Fruit fly (Drosophila melanogaster) whole organism, embryonic: ENCODE data around the gene Tsp29Fb.

ENCODE experiments used
- Antp ChIP-seq: fragments of 200-800 bp; sonication (Bioruptor generic); optimal IDR thresholded peaks from 3 replicates; lab custom pipeline; 2016; ENCODE audit warnings: missing biosample characterization, missing genetic modification characterization
- Awh ChIP-seq: fragments of 200-800 bp; sonication (Bioruptor generic); IDR thresholded peaks from 2 replicates; pipeline ENCODE4, ENCODE4 v1.3.6; 2022; ENCODE audit warnings: missing biosample characterization, missing genetic modification characterization
- BtbVII ChIP-seq: fragments of 200-800 bp; sonication (Bioruptor generic); optimal IDR thresholded peaks from 3 replicates; lab custom pipeline; 2017; ENCODE audit warnings: missing biosample characterization, mild to moderate bottlenecking, missing genetic modification characterization
- Bteb2 ChIP-seq: fragments of 200-800 bp; sonication (Bioruptor generic); optimal IDR thresholded peaks from 2 replicates; lab custom pipeline; 2016; ENCODE audit warnings: missing biosample characterization, missing genetic modification characterization
- CG11560 ChIP-seq: fragments of 200-800 bp; sonication (Bioruptor generic); IDR thresholded peaks from 3 replicates; pipeline ENCODE4 v1.3.6; 2022; ENCODE audit warnings: missing biosample characterization, missing genetic modification characterization
- CG12071 ChIP-seq: fragments of 200-800 bp; sonication (Bioruptor generic); optimal IDR thresholded peaks from 3 replicates; lab custom pipeline; 2018; ENCODE audit warnings: missing biosample characterization, mild to moderate bottlenecking, missing genetic modification characterization
- CG12659 ChIP-seq: fragments of 200-800 bp; sonication (Bioruptor generic); optimal IDR thresholded peaks from 3 replicates; lab custom pipeline; 2017; ENCODE audit warnings: mild to moderate bottlenecking, missing biosample characterization, missing genetic modification reagents, missing genetic modification characterization
- CG12769 ChIP-seq: fragments of 200-800 bp; sonication (Bioruptor generic); optimal IDR thresholded peaks from 2 replicates; lab custom pipeline; 2019; ENCODE audit warnings: missing biosample characterization, mild to moderate bottlenecking, missing genetic modification characterization, moderate library complexity
- CG13296 ChIP-seq: fragments of 200-800 bp; sonication (Bioruptor generic); optimal IDR thresholded peaks from 3 replicates; lab custom pipeline; 2018; ENCODE audit warnings: missing biosample characterization, mild to moderate bottlenecking, missing genetic modification characterization
- CG14014 ChIP-seq: fragments of 200-800 bp; sonication (Bioruptor generic); IDR thresholded peaks from 2 replicates; pipeline ENCODE4 v1.3.6; 2022; ENCODE audit warnings: missing biosample characterization, missing genetic modification characterization
- CG14710 ChIP-seq: fragments of 200-800 bp; sonication (Bioruptor generic); optimal IDR thresholded peaks from 3 replicates; lab custom pipeline; 2019; ENCODE audit warnings: missing biosample characterization, mild to moderate bottlenecking, missing genetic modification characterization, moderate library complexity
- CG1603 ChIP-seq: fragments of 200-800 bp; sonication (Bioruptor generic); optimal IDR thresholded peaks from 2 replicates; lab custom pipeline; 2019; ENCODE audit warnings: missing biosample characterization, mild to moderate bottlenecking, missing genetic modification characterization, moderate library complexity
- CG1647 ChIP-seq: fragments of 200-800 bp; sonication (Bioruptor generic); optimal IDR thresholded peaks from 3 replicates; lab custom pipeline; 2016; ENCODE audit warnings: missing biosample characterization, missing genetic modification characterization
- CG16813 ChIP-seq: fragments of 200-800 bp; sonication (Bioruptor generic); IDR thresholded peaks from 3 replicates; pipeline ENCODE4 v1.3.6; 2022; ENCODE audit warnings: missing biosample characterization, missing genetic modification characterization; ENCODE audit not compliant: partially characterized antibody
- CG16815 ChIP-seq: fragments of 200-800 bp; sonication (Bioruptor generic); optimal IDR thresholded peaks from 3 replicates; lab custom pipeline; 2017; ENCODE audit warnings: missing biosample characterization, mild to moderate bottlenecking, missing genetic modification characterization
- CG32767 ChIP-seq: fragments of 200-800 bp; sonication (Bioruptor generic); IDR thresholded peaks from 2 replicates; pipeline ENCODE4 v1.3.6; 2022; ENCODE audit warnings: missing biosample characterization, missing genetic modification characterization
- CG33213 ChIP-seq: fragments of 200-800 bp; sonication (Bioruptor generic); optimal IDR thresholded peaks from 3 replicates; lab custom pipeline; 2016; ENCODE audit warnings: missing biosample characterization, missing genetic modification characterization
- CG33557 ChIP-seq: fragments of 200-800 bp; sonication (Bioruptor generic); optimal IDR thresholded peaks from 2 replicates; lab custom pipeline; 2019; ENCODE audit warnings: missing biosample characterization, mild to moderate bottlenecking, missing genetic modification characterization, moderate library complexity
- CG4404 ChIP-seq: fragments of 200-800 bp; sonication (Bioruptor generic); IDR thresholded peaks from 2 replicates; pipeline ENCODE4 v1.3.6; 2022; ENCODE audit warnings: missing biosample characterization, missing genetic modification characterization
- CG6689 ChIP-seq: fragments of 200-800 bp; sonication (Bioruptor generic); IDR thresholded peaks from 2 replicates; pipeline ENCODE4 v1.3.6; 2022; ENCODE audit warnings: missing biosample characterization, missing genetic modification characterization
- CG8924 ChIP-seq: fragments of 200-800 bp; optimal IDR thresholded peaks from 3 replicates; lab custom pipeline; 2019; ENCODE audit warnings: missing biosample characterization, mild to moderate bottlenecking, missing genetic modification characterization, moderate library complexity
- CG9876 ChIP-seq: fragments of 200-800 bp; sonication (Bioruptor generic); optimal IDR thresholded peaks from 2 replicates; lab custom pipeline; 2016; ENCODE audit warnings: missing biosample characterization, missing genetic modification characterization
- CG9932 ChIP-seq: fragments of 200-800 bp; sonication (Bioruptor generic); IDR thresholded peaks from 2 replicates; pipeline ENCODE4 v1.3.6; 2022; ENCODE audit warnings: missing biosample characterization, missing genetic modification characterization
- CTCF ChIP-seq: fragments of 200-800 bp; sonication (Bioruptor generic); optimal IDR thresholded peaks from 2 replicates; lab custom pipeline; 2017; ENCODE audit warnings: missing biosample characterization, mild to moderate bottlenecking, missing genetic modification characterization, moderate library complexity
- Chrac-16 ChIP-seq: fragments of 200-800 bp; sonication (Bioruptor generic); optimal IDR thresholded peaks from 3 replicates; lab custom pipeline; 2016; ENCODE audit warnings: missing biosample characterization, missing genetic modification characterization
- CoRest ChIP-seq: fragments of 200-800 bp; sonication (Bioruptor generic); optimal IDR thresholded peaks from 3 replicates; lab custom pipeline; 2018; ENCODE audit warnings: missing biosample characterization, mild to moderate bottlenecking, missing genetic modification characterization, moderate library complexity
- D19B ChIP-seq: fragments of 200-800 bp; sonication (Bioruptor generic); optimal IDR thresholded peaks from 2 replicates; lab custom pipeline; 2017; ENCODE audit warnings: missing biosample characterization, mild to moderate bottlenecking, missing genetic modification characterization
- Dip2 ChIP-seq: fragments of 200-800 bp; sonication (Bioruptor generic); IDR thresholded peaks from 2 replicates; pipeline ENCODE4 v1.3.6; 2022; ENCODE audit warnings: missing biosample characterization, missing genetic modification characterization
- Ets65A ChIP-seq: fragments of 200-800 bp; sonication (Bioruptor generic); peaks from one replicate; lab custom pipeline; 2016; ENCODE audit warnings: missing biosample characterization, missing genetic modification characterization
- Fer1 ChIP-seq: fragments of 200-800 bp; sonication (Bioruptor generic); optimal IDR thresholded peaks from 2 replicates; lab custom pipeline; 2017; ENCODE audit warnings: missing biosample characterization, mild to moderate bottlenecking, missing genetic modification characterization
- HHEX ChIP-seq: fragments of 200-800 bp; sonication (Bioruptor generic); optimal IDR thresholded peaks from 3 replicates; lab custom pipeline; 2017; ENCODE audit warnings: missing biosample characterization, mild to moderate bottlenecking, missing genetic modification characterization, missing genetic modification reagents
- Hey ChIP-seq: fragments of 200-800 bp; sonication (Bioruptor generic); optimal IDR thresholded peaks from 3 replicates; lab custom pipeline; 2018; ENCODE audit warnings: missing biosample characterization, mild to moderate bottlenecking, missing genetic modification characterization
- Hr39 ChIP-seq: fragments of >200 bp; optimal IDR thresholded peaks from 2 replicates; lab custom pipeline; 2017
- Meics ChIP-seq: fragments of 200-800 bp; sonication (Bioruptor generic); optimal IDR thresholded peaks from 2 replicates; lab custom pipeline; 2017; ENCODE audit warnings: missing biosample characterization, mild to moderate bottlenecking, missing genetic modification characterization
- Mrtf ChIP-seq: fragments of 200-800 bp; sonication (Bioruptor generic); IDR thresholded peaks from 3 replicates; pipeline ENCODE4 v1.3.6; 2022; ENCODE audit warnings: missing biosample characterization, missing genetic modification characterization
- NC2β ChIP-seq: fragments of 200-800 bp; sonication (Bioruptor generic); optimal IDR thresholded peaks from 2 replicates; lab custom pipeline; 2016; ENCODE audit warnings: missing biosample characterization, missing genetic modification characterization
- PHDP ChIP-seq: fragments of 200-800 bp; sonication (Bioruptor generic); optimal IDR thresholded peaks from 3 replicates; lab custom pipeline; 2018; ENCODE audit warnings: missing biosample characterization, mild to moderate bottlenecking, missing genetic modification characterization, moderate library complexity
- Poxn ChIP-seq: fragments of 200-800 bp; sonication (Bioruptor generic); IDR thresholded peaks from 2 replicates; pipeline ENCODE4 v1.3.6; 2022; ENCODE audit warnings: missing biosample characterization, missing genetic modification characterization
- YL-1 ChIP-seq: fragments of 200-800 bp; sonication (Bioruptor generic); optimal IDR thresholded peaks from 3 replicates; lab custom pipeline; 2017; ENCODE audit warnings: missing biosample characterization, mild to moderate bottlenecking, missing genetic modification characterization
- abd-A ChIP-seq: fragments of 200-800 bp; sonication (Bioruptor generic); optimal IDR thresholded peaks from 3 replicates; lab custom pipeline; 2019; ENCODE audit warnings: missing biosample characterization, mild to moderate bottlenecking, missing genetic modification characterization, moderate library complexity
- al ChIP-seq: fragments of 200-800 bp; sonication (Bioruptor generic); IDR thresholded peaks from 2 replicates; pipeline ENCODE4 v1.3.6; 2022; ENCODE audit warnings: missing biosample characterization, missing genetic modification characterization
- chm ChIP-seq: fragments of 200-800 bp; sonication (Bioruptor generic); IDR thresholded peaks from 2 replicates; pipeline ENCODE4 v1.3.6; 2022; ENCODE audit warnings: missing biosample characterization, missing genetic modification characterization
- dati ChIP-seq: fragments of 200-800 bp; sonication (Bioruptor generic); IDR thresholded peaks from 2 replicates; pipeline ENCODE4 v1.3.6; 2022; ENCODE audit warnings: missing biosample characterization, missing genetic modification characterization
- eve ChIP-seq, 2 experiments: fragments of >200 bp; optimal IDR thresholded peaks; 2 replicates each; lab custom pipeline; 2017; ENCODE audit warnings: missing biosample characterization in 2 of 2, missing genetic modification characterization in 2 of 2
- gro ChIP-seq: fragments of 200-800 bp; sonication (Bioruptor generic); optimal IDR thresholded peaks from 2 replicates; lab custom pipeline; 2016; ENCODE audit warnings: missing biosample characterization, missing genetic modification characterization
- ham ChIP-seq: fragments of 200-800 bp; sonication (Bioruptor generic); IDR thresholded peaks from 2 replicates; pipeline ENCODE4 v1.3.6; 2022; ENCODE audit warnings: missing biosample characterization, missing genetic modification characterization
- klu ChIP-seq: fragments of 200-800 bp; sonication (Bioruptor generic); IDR thresholded peaks from 2 replicates; pipeline ENCODE4 v1.3.6; 2022; ENCODE audit warnings: missing biosample characterization, missing genetic modification characterization
- maf-S ChIP-seq: fragments of 200-800 bp; sonication (Bioruptor generic); optimal IDR thresholded peaks from 2 replicates; lab custom pipeline; 2016; ENCODE audit warnings: missing biosample characterization, missing genetic modification characterization
- schlank ChIP-seq: fragments of 200-800 bp; sonication (Bioruptor generic); optimal IDR thresholded peaks from 2 replicates; lab custom pipeline; 2018; ENCODE audit warnings: missing biosample characterization, mild to moderate bottlenecking, missing genetic modification characterization
- scrt ChIP-seq: fragments of 200-800 bp; sonication (Bioruptor generic); optimal IDR thresholded peaks from 2 replicates; lab custom pipeline; 2018; ENCODE audit warnings: missing biosample characterization, mild to moderate bottlenecking, missing genetic modification characterization, moderate library complexity
- vfl ChIP-seq: fragments of 200-800 bp; sonication (Bioruptor generic); optimal IDR thresholded peaks from 2 replicates; lab custom pipeline; 2016; ENCODE audit warnings: missing biosample characterization, missing genetic modification characterization
- vvl ChIP-seq: fragments of 200-800 bp; sonication (Bioruptor generic); IDR thresholded peaks from 2 replicates; pipeline ENCODE4 v1.3.6; 2022; ENCODE audit warnings: missing biosample characterization, missing genetic modification characterization
- yki ChIP-seq: fragments of >200 bp; optimal IDR thresholded peaks from 3 replicates; lab custom pipeline; 2018

The Tsp29Fb gene

DNA sequence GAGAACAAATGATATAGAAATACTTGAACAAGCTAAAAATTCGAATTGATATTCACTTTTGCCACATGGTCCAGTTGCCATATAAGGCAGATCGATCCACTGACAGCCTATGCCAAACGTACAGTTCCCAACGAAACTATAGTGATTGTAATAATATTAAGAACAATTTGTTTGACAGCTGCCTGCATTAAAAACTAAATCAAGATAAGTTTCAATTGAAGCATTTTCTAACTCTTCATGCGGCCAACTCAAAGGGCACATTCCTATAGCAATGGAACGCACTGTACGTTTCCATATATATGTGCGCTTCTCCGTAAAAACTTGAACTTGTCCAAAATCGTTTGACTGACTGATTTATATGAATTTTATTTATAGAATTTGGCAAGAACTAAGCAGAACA lies 43.0 kb upstream of the Tsp29Fb start (continued):
- TF ChIP-seq Antp (peak; percentile 49), CG12769 (peak; percentile 73), gro (peak; percentile 65), HHEX (GFP tag; lab: Kevin White, UChicago) (peak; percentile 19), CG8924 (tag; lab: Kevin White, UChicago) (peak; percentile 10), CG16813 (GFP tag; lab: Robert Waterston, UW) (no peak), CG1647 (peak; percentile 50), maf-S (GFP tag; lab: Kevin White, UChicago) (no peak), Fer1 (GFP tag; lab: Kevin White, UChicago) (peak; percentile 37), CG12071 (GFP tag; lab: Kevin White, UChicago) (peak; percentile 33), CTCF (no peak), D19B (GFP tag; lab: Kevin White, UChicago) (peak; percentile 32), CG33213 (GFP tag; lab: Kevin White, UChicago) (no peak), Hey (tag; lab: Kevin White, UChicago) (no peak), Bteb2 (GFP tag; lab: Kevin White, UChicago) (peak; percentile 17), Awh (GFP tag; lab: Robert Waterston, UW) (no peak), klu (GFP tag; lab: Robert Waterston, UW) (peak; percentile 31; the same call in 1 of the 2 replicates), yki (lab: Kevin White, UChicago) (no peak), dati (no peak), al (peak; percentile 80), CG12659 (GFP tag; lab: Kevin White, UChicago) (peak; percentile 32), CG6689 (GFP tag; lab: Robert Waterston, UW) (peak; percentile 26; the same call in 1 of the 2 replicates), Hr39 (no peak), NC2β (GFP tag; lab: Kevin White, UChicago) (no peak), CG11560 (peak; percentile 55; the same call in 2 of the 3 replicates), Mrtf (GFP tag; lab: Robert Waterston, UW) (no peak; the same call in 2 of the 3 replicates), ham (GFP tag; lab: Robert Waterston, UW) (peak; percentile 11; the same call in 1 of the 2 replicates), CG4404 (GFP tag; lab: Robert Waterston, UW) (no peak), schlank (peak; percentile 34), CG16815 (GFP tag; lab: Kevin White, UChicago) (no peak), Poxn (GFP tag; lab: Robert Waterston, UW) (peak; percentile 31; the same call in 1 of the 2 replicates), Meics (GFP tag; lab: Kevin White, UChicago) (peak; percentile 69), scrt (GFP tag; lab: Kevin White, UChicago) (peak; percentile 51), abd-A (tag; lab: Kevin White, UChicago) (peak; percentile 9), CG13296 (GFP tag; lab: Kevin White, UChicago) (peak; percentile 4), vvl (GFP tag; lab: Robert Waterston, UW) (peak; percentile 36; the same call in 1 of the 2 replicates), CG14710 (tag; lab: Kevin White, UChicago) (no peak), chm (no peak), CG14014 (GFP tag; lab: Robert Waterston, UW) (peak; percentile 80), CG9932 (GFP tag; lab: Robert Waterston, UW) (peak; percentile 86), Dip2 (no peak), CG33557 (GFP tag; lab: Kevin White, UChicago) (no peak), eve (GFP tag; optimal IDR thresholded peaks at IDR 0.05; lab: Kevin White, UChicago) (no peak), PHDP (tag; lab: Kevin White, UChicago) (peak; percentile 32), YL-1 (GFP tag; lab: Kevin White, UChicago) (no peak), CG9876 (GFP tag; lab: Kevin White, UChicago) (no peak), BtbVII (peak; percentile 28), vfl (no peak), CG32767 (GFP tag; lab: Robert Waterston, UW) (no peak), CoRest (peak; percentile 27), CG1603 (tag; lab: Kevin White, UChicago) (peak; percentile 11), Chrac-16 (GFP tag; lab: Kevin White, UChicago) (peak; percentile 28), Ets65A (GFP tag; lab: Kevin White, UChicago) (peak; percentile 39)
